Fruit fly (Drosophila melanogaster) whole organism, adult: Measurements from ENCODE around the gene Ufd1.
A peak's percentile ranks its signal among the peaks of the same experiment; 100 is the strongest.

Experiments
- CG11617 ChIP-seq: fragments of 200-800 bp; sonication (Bioruptor generic); optimal IDR thresholded peaks from 2 replicates; lab custom pipeline; 2017; ENCODE audit warnings: mild to moderate bottlenecking, missing biosample characterization, missing genetic modification reagents, missing genetic modification characterization
- CG14711 ChIP-seq: fragments of 200-800 bp; sonication (Bioruptor generic); optimal IDR thresholded peaks from 2 replicates; lab custom pipeline; 2018; ENCODE audit warnings: missing biosample characterization, mild to moderate bottlenecking, missing genetic modification characterization, moderate library complexity
- CG33017 ChIP-seq: fragments of 200-800 bp; sonication (Bioruptor generic); optimal IDR thresholded peaks from 2 replicates; lab custom pipeline; 2018; ENCODE audit warnings: missing biosample characterization, mild to moderate bottlenecking, missing genetic modification characterization, moderate library complexity
- CG7045 ChIP-seq: fragments of 200-800 bp; sonication (Bioruptor generic); optimal IDR thresholded peaks from 2 replicates; lab custom pipeline; 2017; ENCODE audit warnings: missing biosample characterization, mild to moderate bottlenecking, missing genetic modification characterization
- CG7101 ChIP-seq: fragments of 200-800 bp; sonication (Bioruptor generic); optimal IDR thresholded peaks from 2 replicates; lab custom pipeline; 2018; ENCODE audit warnings: missing biosample characterization, mild to moderate bottlenecking, missing genetic modification characterization, moderate library complexity
- Mnt ChIP-seq: fragments of 200-800 bp; sonication (Bioruptor generic); optimal IDR thresholded peaks from 2 replicates; lab custom pipeline; 2016; ENCODE audit warnings: missing biosample characterization, mild to moderate bottlenecking, missing genetic modification characterization
- bab1 ChIP-seq: fragments of 200-800 bp; sonication (Bioruptor generic); optimal IDR thresholded peaks from 3 replicates; lab custom pipeline; 2019; ENCODE audit warnings: missing biosample characterization, mild to moderate bottlenecking, missing genetic modification characterization, moderate library complexity
- cic ChIP-seq: fragments of 200-800 bp; sonication (Bioruptor generic); optimal IDR thresholded peaks from 2 replicates; lab custom pipeline; 2017; ENCODE audit warnings: missing biosample characterization, mild to moderate bottlenecking, missing genetic modification characterization, moderate library complexity
- kay ChIP-seq: fragments of 200-800 bp; sonication (Bioruptor generic); peaks from one replicate; lab custom pipeline; 2016; ENCODE audit warnings: missing biosample characterization, missing genetic modification characterization, borderline replicate concordance
- ovo ChIP-seq: fragments of 200-800 bp; sonication (Bioruptor generic); optimal IDR thresholded peaks from 2 replicates; lab custom pipeline; 2016; ENCODE audit warnings: missing biosample characterization, missing genetic modification characterization
- pad ChIP-seq: fragments of 200-800 bp; sonication (Bioruptor generic); optimal IDR thresholded peaks from 3 replicates; lab custom pipeline; 2017; ENCODE audit warnings: missing biosample characterization, missing genetic modification characterization, mild to moderate bottlenecking, moderate library complexity, missing genetic modification reagents
- tj ChIP-seq: fragments of 200-800 bp; sonication (Bioruptor generic); optimal IDR thresholded peaks from 3 replicates; lab custom pipeline; 2017; ENCODE audit warnings: missing biosample characterization, mild to moderate bottlenecking, missing genetic modification characterization, moderate library complexity
- toe ChIP-seq: fragments of 200-800 bp; sonication (Bioruptor generic); optimal IDR thresholded peaks from 2 replicates; lab custom pipeline; 2016; ENCODE audit warnings: missing biosample characterization, missing genetic modification characterization

The Ufd1 gene

dm6 chr3L:11083605-11084004, 39.4 kb downstream of the Ufd1 start:
- TF ChIP-seq toe (GFP tag; lab: Kevin White, UChicago) (no peak), cic (GFP tag; lab: Kevin White, UChicago) (peak; percentile 77), bab1 (GFP tag; lab: Kevin White, UChicago) (no peak), kay (GFP tag; lab: Kevin White, UChicago) (peak; percentile 96), tj (peak; percentile 48)

dm6 chr3L:11074043-11074853, 48.8 kb downstream of the Ufd1 start, which contains the start of the genes Pfdn2 and Noc1:
TSS of gene Pfdn2 (minus strand) at chr3L:11074388.
TSS of gene Noc1 (plus strand) at chr3L:11074769.
- peak; percentile 52 for TF ChIP-seq CG11617
- TF ChIP-seq CG33017 (tag; lab: Kevin White, UChicago): peak; percentile 39
- no peak for TF ChIP-seq pad
- no peak for TF ChIP-seq CG7045 (GFP tag; lab: Kevin White, UChicago)
- TF ChIP-seq ovo: peak; percentile 43
- peak; percentile 92 for TF ChIP-seq Mnt (GFP tag; lab: Kevin White, UChicago)
- peak; percentile 34 for TF ChIP-seq CG14711
- no peak for TF ChIP-seq kay (GFP tag; lab: Kevin White, UChicago)
- peak; percentile 66 for TF ChIP-seq CG7101 (tag; lab: Kevin White, UChicago)
- peak; percentile 35 for TF ChIP-seq bab1 (GFP tag; lab: Kevin White, UChicago)
